Fruit fly (Drosophila melanogaster) S2 (cell line): ENCODE results near the gene CG9297.

ENCODE experiments used
- CG8478 ChIP-seq: fragments of >200 bp; optimal IDR thresholded peaks from 2 replicates; lab custom pipeline; 2018
- CTCF ChIP-seq, 2 experiments: fragments of >200 bp; optimal IDR thresholded peaks; 2 replicates each; lab custom pipeline; 2018

dm6 chr3R:13794666-13795055 lies 23.4 kb downstream of the CG9297 start:
- TF ChIP-seq CTCF (optimal IDR thresholded peaks at IDR 0.05; lab: Kevin White, UChicago) (no peak), CG8478 (no peak)
